Fruit fly (Drosophila melanogaster) whole organism, prepupa: ENCODE data around the gene CG9839.

Experiments used
- CG10631 ChIP-seq: fragments of 200-800 bp; sonication (Bioruptor generic); optimal IDR thresholded peaks from 2 replicates; lab custom pipeline; 2016; ENCODE audit warnings: missing biosample characterization, missing genetic modification characterization
- CG11294 ChIP-seq: fragments of 200-800 bp; sonication (Bioruptor generic); IDR thresholded peaks from 2 replicates; pipeline ENCODE4 v1.3.6; 2022; ENCODE audit warnings: missing biosample characterization, missing genetic modification characterization
- CG15336 ChIP-seq: fragments of 200-800 bp; sonication (Bioruptor generic); IDR thresholded peaks from 2 replicates; pipeline ENCODE4 v1.3.6; 2022; ENCODE audit warnings: missing biosample characterization, missing genetic modification characterization
- CG16779 ChIP-seq: fragments of 200-800 bp; sonication (Bioruptor generic); optimal IDR thresholded peaks from 3 replicates; lab custom pipeline; 2017; ENCODE audit warnings: missing biosample characterization, mild to moderate bottlenecking, missing genetic modification characterization
- CG6854 ChIP-seq: fragments of 200-800 bp; sonication (Bioruptor generic); optimal IDR thresholded peaks from 2 replicates; lab custom pipeline; 2017; ENCODE audit warnings: missing biosample characterization, mild to moderate bottlenecking, missing genetic modification characterization
- CG8632 ChIP-seq: fragments of 200-800 bp; sonication (Bioruptor generic); optimal IDR thresholded peaks from 3 replicates; lab custom pipeline; 2016; ENCODE audit warnings: missing biosample characterization, missing genetic modification characterization
- Eip75B ChIP-seq: fragments of 200-800 bp; sonication (Bioruptor generic); optimal IDR thresholded peaks from 3 replicates; lab custom pipeline; 2016; ENCODE audit warnings: missing biosample characterization, missing genetic modification characterization
- Gug ChIP-seq: fragments of 200-800 bp; sonication (Bioruptor generic); IDR thresholded peaks from 2 replicates; pipeline ENCODE4 v1.3.6; 2022; ENCODE audit warnings: missing biosample characterization, missing genetic modification characterization
- Hr4 ChIP-seq: fragments of 200-800 bp; sonication (Bioruptor generic); optimal IDR thresholded peaks from 3 replicates; lab custom pipeline; 2016; ENCODE audit warnings: missing biosample characterization, missing genetic modification characterization
- Lpt ChIP-seq: fragments of 200-800 bp; sonication (Bioruptor generic); optimal IDR thresholded peaks from 3 replicates; lab custom pipeline; 2016; ENCODE audit warnings: missing biosample characterization, missing genetic modification characterization
- Sox102F ChIP-seq: fragments of 200-800 bp; sonication (Bioruptor generic); optimal IDR thresholded peaks from 2 replicates; lab custom pipeline; 2016; ENCODE audit warnings: missing biosample characterization, mild to moderate bottlenecking, missing genetic modification characterization
- cyc ChIP-seq: fragments of 200-800 bp; sonication (Bioruptor generic); optimal IDR thresholded peaks from 3 replicates; lab custom pipeline; 2016; ENCODE audit warnings: missing biosample characterization, missing genetic modification characterization
- dac ChIP-seq: fragments of 200-800 bp; sonication (Bioruptor generic); optimal IDR thresholded peaks from 2 replicates; lab custom pipeline; 2017; ENCODE audit warnings: missing biosample characterization, mild to moderate bottlenecking, missing genetic modification characterization
- topi ChIP-seq: fragments of 200-800 bp; sonication (Bioruptor generic); optimal IDR thresholded peaks from 3 replicates; lab custom pipeline; 2016; ENCODE audit warnings: missing biosample characterization, missing genetic modification characterization

dm6 chr3R:8811323-8811936 is 5.8 kb upstream of the CG9839 start:
- TF ChIP-seq Sox102F (GFP tag; lab: Kevin White, UChicago) (peak; percentile 98), Hr4 (GFP tag; lab: Kevin White, UChicago) (peak; percentile 100), CG6854 (GFP tag; lab: Kevin White, UChicago) (peak; percentile 89), Eip75B (GFP tag; lab: Kevin White, UChicago) (peak; percentile 99), topi (peak; percentile 98), Gug (GFP tag; lab: Robert Waterston, UW) (peak; percentile 98), CG15336 (GFP tag; lab: Robert Waterston, UW) (peak; percentile 99), CG8632 (peak; percentile 99), CG11294 (GFP tag; lab: Robert Waterston, UW) (peak; percentile 99), cyc (GFP tag; lab: Kevin White, UChicago) (peak; percentile 98), Lpt (GFP tag; lab: Kevin White, UChicago) (peak; percentile 99), dac (peak; percentile 98), CG16779 (tag; lab: Kevin White, UChicago) (peak; percentile 98), CG10631 (peak; percentile 99)
